Worm (Caenorhabditis elegans): ENCODE data around the gene F23A7.1.

- TF ChIP-seq ref-2 (tag; optimal IDR thresholded peaks at IDR 0.05), result no peak
- TF ChIP-seq npax-4 (tag; optimal IDR thresholded peaks at IDR 0.05), result no peak
- TF ChIP-seq C38D4.7 (GFP tag; optimal IDR thresholded peaks at IDR 0.05), result no peak
- TF ChIP-seq pqm-1 (tag; optimal IDR thresholded peaks at IDR 0.05), result no peak
- no peak for TF ChIP-seq Y22D7AL.16 (tag; optimal IDR thresholded peaks at IDR 0.05)
- TF ChIP-seq nfya-1 (tag; optimal IDR thresholded peaks at IDR 0.05), result no peak
- no peak for TF ChIP-seq pat-9 (tag; optimal IDR thresholded peaks at IDR 0.05)
Measured at ce11 chrX:16217749-16218148, 541 bp downstream of the F23A7.1 start.

Measured in whole organism, late embryonic.